Worm (Caenorhabditis elegans) whole organism, midembryonic: ENCODE results near the gene R08C7.8.

Source experiments
- T22C8.4 ChIP-seq: fragments of 200-800 bp; sonication (Bioruptor generic); IDR thresholded peaks from 2 replicates; pipeline ENCODE4 v1.3.6; 2022; ENCODE audit warnings: missing genetic modification characterization, missing compliant biosample characterization
- cog-1 ChIP-seq: sonication (generic microtip); optimal IDR thresholded peaks from 2 replicates; lab custom pipeline; 2016; ENCODE audit warnings: missing genetic modification characterization, missing compliant biosample characterization
- flt-1 ChIP-seq: fragments of 200-800 bp; sonication (Bioruptor generic); IDR thresholded peaks from 2 replicates; pipeline ENCODE4 v1.3.6; 2022; ENCODE audit warnings: missing genetic modification characterization, missing compliant biosample characterization
- klf-2 ChIP-seq: fragments of 200-800 bp; sonication (Bioruptor generic); conservative IDR thresholded peaks from 2 replicates; pipeline ENCODE4 v1.3.6; 2022; ENCODE audit warnings: missing genetic modification reagents, missing genetic modification characterization, missing compliant biosample characterization
- med-1 ChIP-seq: sonication (generic microtip); optimal IDR thresholded peaks from 2 replicates; lab custom pipeline; 2017; ENCODE audit warnings: missing genetic modification characterization, mild to moderate bottlenecking, missing compliant biosample characterization, antibody characterized with exemption, missing genetic modification reagents; ENCODE audit not compliant: insufficient read depth
- ref-1 ChIP-seq: fragments of 200-800 bp; sonication (Bioruptor generic); conservative IDR thresholded peaks from 2 replicates; pipeline ENCODE4 v1.3.6; 2022; ENCODE audit warnings: missing genetic modification reagents, missing genetic modification characterization, missing compliant biosample characterization
- tab-1 ChIP-seq: fragments of 200-800 bp; sonication (Bioruptor generic); IDR thresholded peaks from 2 replicates; pipeline ENCODE4 v1.3.6; 2022; ENCODE audit warnings: missing genetic modification characterization, missing compliant biosample characterization
- ztf-23 ChIP-seq: fragments of 200-800 bp; sonication (Bioruptor generic); IDR thresholded peaks from 2 replicates; pipeline ENCODE4 v1.3.6; 2022; ENCODE audit warnings: missing genetic modification reagents, missing genetic modification characterization, missing compliant biosample characterization
- ztf-29 ChIP-seq: fragments of 200-800 bp; sonication (Bioruptor generic); IDR thresholded peaks from 2 replicates; pipeline ENCODE4 v1.3.6; 2022; ENCODE audit warnings: missing genetic modification reagents, missing genetic modification characterization, missing compliant biosample characterization

R08C7.8 gene

DNA sequence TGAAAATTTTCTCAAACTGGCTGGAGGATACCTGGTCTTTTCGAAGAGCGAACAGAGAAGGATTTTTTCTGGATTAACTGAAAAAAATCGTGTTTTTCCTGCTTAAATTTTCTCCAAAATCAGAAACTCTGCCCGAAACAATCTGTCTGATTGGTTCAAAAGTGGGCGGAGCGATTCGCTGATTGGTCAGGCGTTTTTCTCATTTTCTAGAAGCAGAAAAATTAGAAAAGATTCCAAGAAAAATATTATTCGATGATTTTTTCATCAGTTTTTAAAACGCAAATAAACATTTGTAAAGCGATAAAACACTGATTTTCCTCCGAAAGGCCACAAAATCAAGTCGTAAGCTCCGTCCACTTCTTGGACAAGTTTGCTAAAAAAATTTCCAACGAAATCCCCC is 35.5 kb downstream of the R08C7.8 start:
- TF ChIP-seq tab-1 (GFP tag; lab: Robert Waterston, UW) (no peak), klf-2 (GFP tag; lab: Robert Waterston, UW) (no peak), ref-1 (GFP tag; lab: Robert Waterston, UW) (no peak), ztf-23 (GFP tag; lab: Robert Waterston, UW) (no peak), cog-1 (tag; lab: Kevin White, UChicago) (no peak), T22C8.4 (no peak), ztf-29 (GFP tag; lab: Robert Waterston, UW) (no peak), flt-1 (GFP tag; lab: Robert Waterston, UW) (no peak), med-1 (no peak)

DNA sequence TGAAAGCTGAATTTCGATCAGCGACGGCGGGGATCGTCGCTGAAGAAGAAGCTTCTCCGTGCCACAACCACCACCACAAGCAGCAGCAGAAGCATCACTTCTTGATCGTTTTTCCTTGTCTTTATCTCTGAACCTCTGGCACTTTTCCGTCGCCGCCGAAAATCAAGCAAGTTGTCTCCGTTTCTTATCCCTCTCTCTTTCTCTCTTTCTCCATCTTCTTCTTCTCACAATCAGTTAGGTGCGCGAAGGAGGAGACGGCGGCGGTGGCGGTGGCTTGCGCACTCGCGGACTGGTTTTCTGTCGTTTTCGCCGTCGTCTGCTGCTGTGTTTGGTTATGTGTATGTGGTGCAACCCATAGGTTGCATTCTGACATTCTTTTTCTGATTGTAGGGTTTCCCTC is 35.9 kb downstream of the R08C7.8 start:
- TF ChIP-seq ztf-29 (GFP tag; lab: Robert Waterston, UW): no peak
- peak; percentile 38; the same call in 1 of the 2 replicates for TF ChIP-seq ztf-23 (GFP tag; lab: Robert Waterston, UW)
- TF ChIP-seq cog-1 (tag; lab: Kevin White, UChicago): no peak

DNA sequence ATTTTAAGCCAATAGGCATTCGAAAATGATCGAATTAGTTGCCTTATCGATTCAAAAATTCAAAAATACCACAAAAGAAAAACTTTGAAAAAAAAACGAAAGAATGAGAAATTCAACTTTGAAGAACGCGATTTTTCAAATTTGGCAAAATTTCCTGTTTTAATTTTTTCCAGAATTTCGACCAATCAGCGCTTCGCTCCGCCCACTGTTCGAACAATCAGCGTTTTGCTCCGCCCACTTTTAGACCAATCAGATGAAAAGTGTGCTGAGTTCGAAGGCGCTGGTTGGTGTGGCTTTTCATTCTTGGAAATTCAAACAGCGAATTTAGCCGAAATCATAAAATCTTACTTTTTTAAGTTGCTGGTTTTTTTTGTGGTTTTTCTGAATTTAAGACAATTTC is 36.8 kb downstream of the R08C7.8 start:
- TF ChIP-seq klf-2 (GFP tag; lab: Robert Waterston, UW): no peak
- TF ChIP-seq ztf-23 (GFP tag; lab: Robert Waterston, UW): no peak
- TF ChIP-seq med-1: no peak
- TF ChIP-seq T22C8.4: no peak
- TF ChIP-seq ref-1 (GFP tag; lab: Robert Waterston, UW): no peak
- no peak for TF ChIP-seq tab-1 (GFP tag; lab: Robert Waterston, UW)

DNA sequence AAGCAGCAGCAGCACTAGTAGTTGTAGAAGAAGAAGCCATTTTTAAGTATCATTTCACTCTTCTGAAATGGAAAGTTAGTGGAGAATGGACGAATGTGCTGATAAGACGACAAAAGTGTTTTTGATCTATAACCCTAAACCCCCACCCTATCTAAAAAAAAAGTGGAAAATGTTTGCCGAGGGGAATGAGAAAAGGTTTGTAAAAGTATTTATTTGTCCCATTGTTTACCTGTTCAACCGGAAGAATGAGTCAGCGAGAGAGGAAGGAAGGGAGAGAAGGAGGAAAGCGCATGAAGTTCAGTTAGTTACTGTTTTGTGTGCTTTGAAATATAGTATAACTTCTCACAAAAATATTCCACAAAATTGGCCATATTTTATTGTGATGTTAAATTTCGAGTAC is 37.2 kb downstream of the R08C7.8 start:
- TF ChIP-seq klf-2 (GFP tag; lab: Robert Waterston, UW) (no peak), ref-1 (GFP tag; lab: Robert Waterston, UW) (no peak), med-1 (no peak), ztf-29 (GFP tag; lab: Robert Waterston, UW) (no peak), ztf-23 (GFP tag; lab: Robert Waterston, UW) (no peak), tab-1 (GFP tag; lab: Robert Waterston, UW) (no peak), flt-1 (GFP tag; lab: Robert Waterston, UW) (no peak), cog-1 (tag; lab: Kevin White, UChicago) (no peak), T22C8.4 (no peak)

DNA sequence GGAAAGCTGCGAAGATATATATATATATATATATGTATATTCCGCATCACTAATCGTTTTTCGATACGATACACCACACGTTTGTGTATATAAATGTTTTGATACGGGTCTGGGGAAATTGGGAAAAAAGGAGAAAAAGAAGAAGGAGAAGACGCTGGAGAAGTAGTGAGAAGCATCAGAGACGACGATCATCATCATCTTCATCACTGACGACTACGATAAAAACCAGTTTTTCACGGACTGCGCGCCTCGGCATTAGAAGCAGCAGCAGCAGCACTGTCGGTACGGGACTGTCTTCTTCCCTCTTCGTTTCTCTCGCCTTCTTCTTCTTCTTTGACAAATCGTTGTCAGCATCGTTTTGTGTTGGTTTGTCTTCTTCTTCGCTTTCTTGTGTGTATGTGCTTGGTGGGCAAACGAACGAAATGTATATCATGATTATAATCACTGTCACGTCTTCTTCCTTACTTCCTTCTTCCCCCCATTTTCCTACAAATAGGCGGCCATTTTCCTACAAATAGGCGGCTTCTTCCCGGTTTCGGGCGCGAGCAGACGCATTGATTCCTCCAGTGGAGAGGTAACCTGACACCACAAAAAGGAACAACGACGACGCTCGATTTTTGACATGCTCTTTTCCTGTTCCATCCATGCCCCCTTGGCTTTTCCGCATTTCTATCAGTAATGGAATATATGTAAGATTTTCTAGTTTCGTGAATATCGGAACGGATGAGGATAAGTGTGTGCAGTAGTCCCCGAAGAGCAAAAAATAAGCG is 38.1 kb downstream of the R08C7.8 start:
- TF ChIP-seq T22C8.4 (no peak), ztf-29 (GFP tag; lab: Robert Waterston, UW) (no peak), cog-1 (tag; lab: Kevin White, UChicago) (no peak), ztf-23 (GFP tag; lab: Robert Waterston, UW) (no peak), klf-2 (GFP tag; lab: Robert Waterston, UW) (no peak), flt-1 (GFP tag; lab: Robert Waterston, UW) (no peak), tab-1 (GFP tag; lab: Robert Waterston, UW) (no peak)

DNA sequence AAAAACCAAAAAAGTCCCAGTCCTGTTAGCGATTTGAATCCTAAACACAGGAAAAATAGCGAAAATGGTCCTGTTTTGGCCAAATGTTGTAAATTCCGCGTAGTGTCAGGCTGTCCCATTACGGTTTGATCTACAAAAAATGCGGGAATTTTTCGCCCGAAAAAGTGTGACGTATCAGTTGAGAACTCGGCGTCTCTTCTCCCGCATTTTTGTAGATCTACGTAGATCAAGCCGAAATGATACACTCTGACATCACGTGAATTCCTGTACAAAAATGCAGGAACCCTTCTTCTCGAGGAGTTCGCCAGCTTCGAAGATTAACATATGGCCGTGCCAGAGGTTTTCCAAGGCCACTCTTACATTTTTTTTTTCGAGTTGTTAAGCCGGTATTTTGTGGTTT is 38.8 kb downstream of the R08C7.8 start:
- TF ChIP-seq cog-1 (tag; lab: Kevin White, UChicago) (no peak), flt-1 (GFP tag; lab: Robert Waterston, UW) (no peak), klf-2 (GFP tag; lab: Robert Waterston, UW) (no peak), T22C8.4 (no peak), tab-1 (GFP tag; lab: Robert Waterston, UW) (no peak), med-1 (no peak), ztf-23 (GFP tag; lab: Robert Waterston, UW) (no peak), ref-1 (GFP tag; lab: Robert Waterston, UW) (no peak), ztf-29 (GFP tag; lab: Robert Waterston, UW) (no peak)

DNA sequence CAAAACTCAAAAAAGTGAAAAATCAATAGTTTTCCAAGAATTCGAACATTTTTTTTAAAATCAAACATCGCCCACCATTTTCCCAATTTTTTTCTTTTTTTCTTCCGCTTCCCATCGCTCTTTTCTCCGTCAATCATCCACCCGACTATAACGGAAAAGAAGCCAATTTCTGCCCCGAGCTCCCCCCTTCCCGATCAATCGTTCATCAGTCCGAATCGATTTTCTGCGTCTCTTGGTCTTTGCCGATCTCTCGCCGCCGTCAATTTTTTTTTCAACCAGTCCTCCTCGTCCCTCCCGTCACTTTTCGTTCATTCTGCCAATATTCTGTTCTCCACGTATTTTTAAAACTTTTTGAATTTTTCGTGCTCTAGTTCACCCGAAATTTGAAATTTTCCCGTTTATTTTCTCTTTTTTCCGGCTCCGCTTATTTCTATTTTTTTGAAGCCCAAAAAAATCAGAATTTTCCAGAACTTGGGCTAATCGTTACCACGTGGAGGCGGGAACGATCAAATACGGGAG is 40.3 kb downstream of the R08C7.8 start, which contains the start of gene ell-1:
TSS of gene ell-1 (plus strand) at position 469 of the 519 bp plus-strand sequence.
- TF ChIP-seq ztf-23 (GFP tag; lab: Robert Waterston, UW): no peak
- no peak for TF ChIP-seq T22C8.4
- no peak for TF ChIP-seq klf-2 (GFP tag; lab: Robert Waterston, UW)

DNA sequence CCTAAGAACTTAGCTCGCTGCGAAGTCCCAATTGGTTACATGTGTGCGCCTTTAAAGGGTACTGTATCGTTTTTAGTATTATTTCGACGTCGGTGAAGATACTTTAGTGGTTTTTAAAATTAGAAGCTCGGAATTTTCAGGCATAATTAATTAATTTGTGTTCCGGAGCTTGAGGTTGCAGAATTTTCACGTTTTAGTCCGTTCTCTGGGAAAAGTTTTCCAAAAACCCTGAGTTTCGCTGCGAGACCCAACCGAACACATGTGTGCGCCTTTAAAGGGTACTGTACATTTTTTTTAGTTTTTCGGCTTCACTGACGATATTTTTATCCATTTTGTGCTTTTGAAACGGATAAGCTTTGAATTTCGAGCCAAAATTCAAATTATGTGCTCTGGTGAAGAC is 40.9 kb downstream of the R08C7.8 start:
- TF ChIP-seq ref-1 (GFP tag; lab: Robert Waterston, UW) (no peak), cog-1 (tag; lab: Kevin White, UChicago) (no peak), T22C8.4 (no peak), klf-2 (GFP tag; lab: Robert Waterston, UW) (no peak), ztf-23 (GFP tag; lab: Robert Waterston, UW) (no peak), tab-1 (GFP tag; lab: Robert Waterston, UW) (no peak), ztf-29 (GFP tag; lab: Robert Waterston, UW) (no peak), med-1 (no peak), flt-1 (GFP tag; lab: Robert Waterston, UW) (no peak)

DNA sequence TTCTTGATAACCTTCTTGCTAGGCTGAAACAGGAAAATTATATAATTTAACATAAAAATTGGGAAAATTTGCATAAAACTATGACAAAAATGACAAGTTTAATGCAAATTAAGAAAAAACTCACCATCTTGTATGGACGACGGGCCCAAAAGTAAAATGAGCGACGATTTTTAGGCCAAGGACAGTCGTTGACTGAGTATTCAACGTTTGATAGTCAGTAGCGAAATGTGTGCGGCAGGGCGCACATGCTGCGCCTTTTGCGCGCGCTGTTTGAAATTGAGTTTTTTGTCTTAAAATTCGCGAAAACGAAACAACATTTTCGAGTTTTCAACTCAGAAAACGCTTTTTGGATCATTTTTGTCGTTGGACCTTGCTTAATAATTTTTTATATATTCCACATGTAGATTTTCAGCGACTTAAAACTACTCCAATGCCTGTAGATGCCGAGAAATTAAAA is 43.9 kb downstream of the R08C7.8 start, which contains the start of the genes rpl-7A and set-21:
TSS of gene rpl-7A (minus strand) at position 153 of the 457 bp plus-strand sequence.
TSS of gene set-21 (plus strand) at position 407 of the 457 bp plus-strand sequence.
- TF ChIP-seq tab-1 (GFP tag; lab: Robert Waterston, UW): no peak
- peak; percentile 69; the same call in 1 of the 2 replicates for TF ChIP-seq klf-2 (GFP tag; lab: Robert Waterston, UW)
- peak; percentile 67 for TF ChIP-seq cog-1 (tag; lab: Kevin White, UChicago)
- 0 out of 2 replicates have a peak, but pooled peaks have one; percentile 41 for TF ChIP-seq T22C8.4
- TF ChIP-seq flt-1 (GFP tag; lab: Robert Waterston, UW): peak; percentile 84
- no peak for TF ChIP-seq med-1
- TF ChIP-seq ztf-29 (GFP tag; lab: Robert Waterston, UW): no peak
- no peak for TF ChIP-seq ref-1 (GFP tag; lab: Robert Waterston, UW)
- TF ChIP-seq ztf-23 (GFP tag; lab: Robert Waterston, UW): peak; percentile 91
